Worm (Caenorhabditis elegans) whole organism, young adult: Measurements from ENCODE around the gene tomm-70.

Experiments
- B0336.3 ChIP-seq: fragments of 200-800 bp; sonication (Bioruptor generic); IDR thresholded peaks from 2 replicates; pipeline ENCODE4 v1.3.6; 2022; ENCODE audit warnings: missing genetic modification characterization, missing compliant biosample characterization
- F55B11.4 ChIP-seq: sonication (generic microtip); optimal IDR thresholded peaks from 2 replicates; lab custom pipeline; 2016; ENCODE audit warnings: missing compliant biosample characterization, missing genetic modification characterization, borderline replicate concordance; ENCODE audit not compliant: insufficient read depth
- F57C9.4 ChIP-seq: sonication (generic microtip); optimal IDR thresholded peaks from 2 replicates; lab custom pipeline; 2017; ENCODE audit warnings: mild to moderate bottlenecking, missing genetic modification characterization, missing compliant biosample characterization
- K11D2.4 ChIP-seq: fragments of 200-800 bp; sonication (Bioruptor generic); IDR thresholded peaks from 2 replicates; pipeline ENCODE4 v1.3.6; 2022; ENCODE audit warnings: missing genetic modification reagents, missing genetic modification characterization, missing compliant biosample characterization
- attf-5 ChIP-seq: fragments of 200-800 bp; sonication (Bioruptor generic); optimal IDR thresholded peaks from 2 replicates; lab custom pipeline; 2018; ENCODE audit warnings: mild to moderate bottlenecking, missing genetic modification characterization, missing compliant biosample characterization
- ccch-3 ChIP-seq: fragments of 200-800 bp; sonication (Bioruptor generic); optimal IDR thresholded peaks from 2 replicates; lab custom pipeline; 2018; ENCODE audit warnings: mild to moderate bottlenecking, missing genetic modification characterization, missing compliant biosample characterization
- ceh-100 ChIP-seq: fragments of 200-800 bp; sonication (Bioruptor generic); IDR thresholded peaks from 2 replicates; pipeline ENCODE4 v1.3.6; 2022; ENCODE audit warnings: missing genetic modification reagents, missing genetic modification characterization, missing compliant biosample characterization
- let-607 ChIP-seq, 2 experiments: fragments of 200-800 bp in 1 of 2; sonication (Bioruptor generic) in 1 of 2; sonication (generic microtip) in 1 of 2; optimal IDR thresholded peaks; 2 replicates each; lab custom pipeline; 2016 to 2018; ENCODE audit warnings: mild to moderate bottlenecking in 2 of 2, missing compliant biosample characterization in 2 of 2, missing genetic modification characterization in 2 of 2, moderate library complexity in 2 of 2, missing genotype in 1 of 2
- lin-26 ChIP-seq: fragments of 200-800 bp; sonication (Bioruptor generic); IDR thresholded peaks from 2 replicates; pipeline ENCODE4 v1.3.6; 2022; ENCODE audit warnings: missing genetic modification reagents, missing genetic modification characterization, missing compliant biosample characterization
- lir-1 ChIP-seq: fragments of 200-800 bp; sonication (Bioruptor generic); conservative IDR thresholded peaks from 2 replicates; pipeline ENCODE4 v1.3.6; 2022; ENCODE audit warnings: missing genetic modification reagents, missing genetic modification characterization, missing compliant biosample characterization
- lsy-27 ChIP-seq: sonication (generic microtip); optimal IDR thresholded peaks from 2 replicates; lab custom pipeline; 2017; ENCODE audit warnings: missing genetic modification characterization, mild to moderate bottlenecking, missing compliant biosample characterization, antibody characterized with exemption, missing genotype, borderline replicate concordance; ENCODE audit not compliant: insufficient read depth
- snpc-4 ChIP-seq, 5 experiments: fragments of 150-350 bp in 1 of 5; sonication (generic microtip) in 4 of 5; optimal IDR thresholded peaks; 2 replicates each; lab custom pipeline; 2014 to 2018; ENCODE audit warnings: missing genetic modification characterization in 5 of 5, missing biosample characterization in 3 of 5, antibody characterized with exemption in 2 of 5, mild to moderate bottlenecking in 2 of 5, missing compliant biosample characterization in 2 of 5, missing genotype in 2 of 5, moderate library complexity in 2 of 5, missing genetic modification reagents in 1 of 5
- tbx-9 ChIP-seq: sonication (generic microtip); optimal IDR thresholded peaks from 2 replicates; lab custom pipeline; 2016; ENCODE audit warnings: borderline replicate concordance, missing genetic modification characterization, inconsistent platforms, missing compliant biosample characterization

ce11 chrIII:8788690-8789089 is 34.1 kb upstream of the tomm-70 start:
- TF ChIP-seq tbx-9 (no peak), lsy-27 (no peak), F57C9.4 (no peak), attf-5 (GFP tag; lab: Kevin White, UChicago) (no peak), snpc-4 (GFP tag; optimal IDR thresholded peaks at IDR 0.05; lab: Kevin White, UChicago) (no peak), snpc-4 (tag; optimal IDR thresholded peaks at IDR 0.05; lab: Kevin White, UChicago) (no peak), F55B11.4 (tag; lab: Kevin White, UChicago) (no peak), B0336.3 (GFP tag; lab: Robert Waterston, UW) (no peak), lin-26 (GFP tag; lab: Robert Waterston, UW) (no peak), K11D2.4 (GFP tag; lab: Robert Waterston, UW) (no peak), ccch-3 (no peak), ceh-100 (GFP tag; lab: Robert Waterston, UW) (no peak), lir-1 (GFP tag; lab: Robert Waterston, UW) (no peak), let-607 (tag; optimal IDR thresholded peaks at IDR 0.05; lab: Kevin White, UChicago) (no peak)
